Worm (Caenorhabditis elegans) whole organism, L4 larva: ENCODE data around the gene srx-137.

Source experiments
- D1046.2 ChIP-seq: fragments of 200-800 bp; sonication (Bioruptor generic); IDR thresholded peaks from 2 replicates; pipeline ENCODE4 v1.3.6; 2022; ENCODE audit warnings: missing genetic modification characterization, missing compliant biosample characterization
- F44E2.7 ChIP-seq: fragments of 200-800 bp; sonication (Bioruptor generic); IDR thresholded peaks from 2 replicates; pipeline ENCODE4 v2.1.2; 2022; ENCODE audit warnings: missing genetic modification characterization, missing compliant biosample characterization
- ZK546.5 ChIP-seq, 2 experiments: sonication (generic microtip); optimal IDR thresholded peaks; 2 replicates each; lab custom pipeline; 2017; ENCODE audit warnings: missing biosample characterization in 2 of 2, missing genetic modification characterization in 2 of 2
- aha-1 ChIP-seq: fragments of 150-350 bp; peaks from one replicate; lab custom pipeline; 2014; ENCODE audit warnings: missing biosample characterization, missing genetic modification characterization
- ama-1 ChIP-seq: fragments of 150-350 bp; optimal IDR thresholded peaks from 2 replicates; lab custom pipeline; 2014; ENCODE audit warnings: inconsistent platforms, mixed read lengths
- attf-4 ChIP-seq: sonication (generic microtip); optimal IDR thresholded peaks from 3 replicates; lab custom pipeline; 2017; ENCODE audit warnings: missing biosample characterization, missing genetic modification characterization
- ceh-44 ChIP-seq: fragments of 200-800 bp; sonication (Bioruptor generic); IDR thresholded peaks from 2 replicates; pipeline ENCODE4 v1.3.6; 2022; ENCODE audit warnings: missing genetic modification reagents, missing genetic modification characterization, missing compliant biosample characterization
- ceh-62 ChIP-seq: sonication (generic microtip); optimal IDR thresholded peaks from 2 replicates; lab custom pipeline; 2017; ENCODE audit warnings: missing biosample characterization, missing genetic modification characterization
- daf-12 ChIP-seq: fragments of 150-350 bp; optimal IDR thresholded peaks from 2 replicates; lab custom pipeline; 2014; ENCODE audit warnings: missing biosample characterization, missing genetic modification reagents, missing genetic modification characterization
- daf-16 ChIP-seq, 3 experiments: sonication (generic microtip); optimal IDR thresholded peaks; 2 replicates each; lab custom pipeline; 2016 to 2017; ENCODE audit warnings: missing genetic modification characterization in 3 of 3, missing genetic modification reagents in 3 of 3, mild to moderate bottlenecking in 2 of 3, missing compliant biosample characterization in 2 of 3, missing biosample characterization in 1 of 3, moderate library complexity in 1 of 3
- dmd-6 ChIP-seq: fragments of 200-800 bp; sonication (Bioruptor generic); IDR thresholded peaks from 2 replicates; pipeline ENCODE4 v1.3.6; 2022; ENCODE audit warnings: missing genetic modification reagents, missing genetic modification characterization, missing compliant biosample characterization
- dmd-9 ChIP-seq: fragments of 200-800 bp; sonication (Bioruptor generic); IDR thresholded peaks from 2 replicates; pipeline ENCODE4 v1.3.6; 2022; ENCODE audit warnings: missing genetic modification reagents, missing genetic modification characterization, missing compliant biosample characterization
- dpl-1 ChIP-seq: fragments of 150-350 bp; optimal IDR thresholded peaks from 2 replicates; lab custom pipeline; 2014; ENCODE audit warnings: missing biosample characterization, missing genetic modification reagents, missing genetic modification characterization
- duxl-1 ChIP-seq: sonication (generic microtip); optimal IDR thresholded peaks from 2 replicates; lab custom pipeline; 2016; ENCODE audit warnings: mild to moderate bottlenecking, missing genetic modification characterization, moderate library complexity, missing compliant biosample characterization; ENCODE audit not compliant: poor library complexity
- dve-1 ChIP-seq: sonication (generic microtip); optimal IDR thresholded peaks from 2 replicates; lab custom pipeline; 2017; ENCODE audit warnings: antibody characterized with exemption, mild to moderate bottlenecking, missing genetic modification characterization, missing compliant biosample characterization; ENCODE audit not compliant: insufficient read depth
- egl-27 ChIP-seq: sonication (generic microtip); optimal IDR thresholded peaks from 3 replicates; lab custom pipeline; 2017; ENCODE audit warnings: missing biosample characterization, missing genetic modification reagents, missing genetic modification characterization
- hif-1 ChIP-seq, 2 experiments: sonication (generic microtip); optimal IDR thresholded peaks; 2 replicates each; lab custom pipeline; 2016 to 2017; ENCODE audit warnings: missing compliant biosample characterization in 2 of 2, missing genetic modification characterization in 2 of 2, missing genetic modification reagents in 2 of 2, missing genotype in 2 of 2, mild to moderate bottlenecking in 1 of 2
- hlh-11 ChIP-seq: fragments of 200-800 bp; sonication (Bioruptor generic); optimal IDR thresholded peaks from 2 replicates; lab custom pipeline; 2018; ENCODE audit warnings: mild to moderate bottlenecking, missing genetic modification characterization, missing compliant biosample characterization
- hlh-30 ChIP-seq: sonication (generic microtip); optimal IDR thresholded peaks from 2 replicates; lab custom pipeline; 2017; ENCODE audit warnings: antibody characterized with exemption, mild to moderate bottlenecking, missing genetic modification characterization, missing compliant biosample characterization; ENCODE audit not compliant: insufficient read depth
- lin-13 ChIP-seq: fragments of 150-350 bp; optimal IDR thresholded peaks from 2 replicates; lab custom pipeline; 2014; ENCODE audit warnings: missing biosample characterization, missing genetic modification reagents, missing genetic modification characterization
- lin-15B ChIP-seq: fragments of 150-350 bp; sonication (generic microtip); optimal IDR thresholded peaks from 3 replicates; lab custom pipeline; 2014; ENCODE audit warnings: missing biosample characterization, missing genetic modification characterization
- nhr-111 ChIP-seq: fragments of 200-800 bp; sonication (Bioruptor generic); optimal IDR thresholded peaks from 2 replicates; lab custom pipeline; 2018; ENCODE audit warnings: mild to moderate bottlenecking, missing genetic modification characterization, missing compliant biosample characterization
- nhr-237 ChIP-seq: sonication (generic microtip); optimal IDR thresholded peaks from 2 replicates; lab custom pipeline; 2017; ENCODE audit warnings: missing biosample characterization, missing genetic modification characterization
- nhr-28 ChIP-seq: fragments of 150-350 bp; optimal IDR thresholded peaks from 2 replicates; lab custom pipeline; 2014; ENCODE audit warnings: missing biosample characterization, missing genetic modification characterization
- nhr-76 ChIP-seq: fragments of 150-350 bp; optimal IDR thresholded peaks from 2 replicates; lab custom pipeline; 2014; ENCODE audit warnings: missing biosample characterization, missing genetic modification characterization
- php-3 ChIP-seq: fragments of 200-800 bp; sonication (Bioruptor generic); IDR thresholded peaks from 2 replicates; pipeline ENCODE4 v1.3.6; 2022; ENCODE audit warnings: missing genetic modification reagents, missing genetic modification characterization, missing compliant biosample characterization
- snpc-4 ChIP-seq: fragments of 150-350 bp; optimal IDR thresholded peaks from 2 replicates; lab custom pipeline; 2014; ENCODE audit warnings: missing biosample characterization, missing genetic modification characterization
- tra-1 ChIP-seq: fragments of 200-800 bp; sonication (Bioruptor generic); IDR thresholded peaks from 2 replicates; pipeline ENCODE4 v1.3.6; 2022; ENCODE audit warnings: missing genetic modification reagents, missing genetic modification characterization, missing compliant biosample characterization
- unc-39 ChIP-seq: sonication (generic microtip); optimal IDR thresholded peaks from 2 replicates; lab custom pipeline; 2017; ENCODE audit warnings: missing biosample characterization, missing genetic modification characterization
- unc-62 ChIP-seq, 3 experiments: fragments of 150-350 bp in 1 of 3; sonication (generic microtip); optimal IDR thresholded peaks in 2 of 3; peaks in 1 of 3; 1 replicate in 1 of 3; 2 replicates in 2 of 3; lab custom pipeline; 2014 to 2017; ENCODE audit warnings: missing biosample characterization in 3 of 3, missing genetic modification characterization in 3 of 3, missing genetic modification reagents in 3 of 3, missing genotype in 1 of 3
- zag-1 ChIP-seq: fragments of 150-350 bp; optimal IDR thresholded peaks from 2 replicates; lab custom pipeline; 2014; ENCODE audit warnings: missing biosample characterization, missing genetic modification characterization
- zfp-2 ChIP-seq: sonication (generic microtip); optimal IDR thresholded peaks from 2 replicates; lab custom pipeline; 2016; ENCODE audit warnings: mild to moderate bottlenecking, missing genetic modification characterization, missing compliant biosample characterization
- zfp-3 ChIP-seq: fragments of 200-800 bp; sonication (Bioruptor generic); conservative IDR thresholded peaks from 2 replicates; pipeline ENCODE4 v1.3.6; 2022; ENCODE audit warnings: missing genetic modification reagents, missing genetic modification characterization, missing compliant biosample characterization
- ztf-11 ChIP-seq: fragments of 150-350 bp; optimal IDR thresholded peaks from 2 replicates; lab custom pipeline; 2014; ENCODE audit warnings: missing biosample characterization, missing genetic modification characterization

Gene srx-137

ce11 chrV:13818824-13819408 is 43.7 kb upstream of the srx-137 start, which contains the start of gene sel-10 (continued):
- no peak for TF ChIP-seq daf-12 (tag; lab: Kevin White, UChicago)
- no peak for TF ChIP-seq nhr-76
- TF ChIP-seq ceh-44 = no peak
- TF ChIP-seq egl-27 (tag; lab: Kevin White, UChicago) = no peak
- peak; percentile 71 for TF ChIP-seq php-3 (GFP tag; lab: Robert Waterston, UW)
- no peak for TF ChIP-seq zag-1 (tag; lab: Kevin White, UChicago)
- TF ChIP-seq D1046.2 (GFP tag; lab: Robert Waterston, UW) = no peak
- no peak for TF ChIP-seq nhr-111 (GFP tag; lab: Kevin White, UChicago)
- no peak for TF ChIP-seq hlh-11 (tag; lab: Kevin White, UChicago)
- peak; percentile 66 for TF ChIP-seq duxl-1 (tag; lab: Kevin White, UChicago)
- TF ChIP-seq dmd-9 (GFP tag; lab: Robert Waterston, UW) = no peak
- TF ChIP-seq hlh-30 = peak; percentile 66
- no peak for TF ChIP-seq zfp-3 (GFP tag; lab: Robert Waterston, UW)
- no peak for TF ChIP-seq nhr-237
- peak; percentile 52 for TF ChIP-seq nhr-28 (tag; lab: Kevin White, UChicago)
- no peak for TF ChIP-seq unc-39 (tag; lab: Kevin White, UChicago)
- no peak for TF ChIP-seq dve-1 (tag; lab: Kevin White, UChicago)

- TF ChIP-seq aha-1 (tag; lab: Kevin White, UChicago) = peak; percentile 72
- TF ChIP-seq F44E2.7 (GFP tag; lab: Robert Waterston, UW) = no peak
These were observed 39.9 kb upstream of the srx-137 start, which contains the start of gene hpo-31 for ce11 chrV:13822752-13823151. TSS of gene hpo-31 (plus strand) at chrV:13823052.

- TF ChIP-seq unc-62 (GFP tag; optimal IDR thresholded peaks at IDR 0.05 in 1 of 2; lab: Kevin White, UChicago) (peak in 1 of 2 experiments; percentile 75), unc-62 (tag; optimal IDR thresholded peaks at IDR 0.05; lab: Kevin White, UChicago) (no peak), daf-16 (GFP tag; optimal IDR thresholded peaks at IDR 0.05; lab: Kevin White, UChicago) (no peak), daf-16 (tag; optimal IDR thresholded peaks at IDR 0.05; lab: Kevin White, UChicago) (no peak), aha-1 (tag; lab: Kevin White, UChicago) (peak; percentile 2)
These were observed 34.7 kb upstream of the srx-137 start, which contains the start of gene nrf-5 for ce11 chrV:13827920-13828319. TSS of gene nrf-5 (plus strand) at chrV:13828267.

- TF ChIP-seq unc-62 (GFP tag; optimal IDR thresholded peaks at IDR 0.05 in 1 of 2; lab: Kevin White, UChicago) = peak in 1 of 2 experiments; percentile 61
- no peak for TF ChIP-seq unc-62 (tag; optimal IDR thresholded peaks at IDR 0.05; lab: Kevin White, UChicago)
- no peak for TF ChIP-seq ZK546.5 (tag; optimal IDR thresholded peaks at IDR 0.05; lab: Kevin White, UChicago)
These were observed 31.8 kb upstream of the srx-137 start, which contains the start of gene str-165 for ce11 chrV:13830813-13831212. TSS of gene str-165 (plus strand) at chrV:13831113.

- no peak for TF ChIP-seq ama-1 (lab: Kevin White, UChicago)
- no peak for TF ChIP-seq dpl-1 (GFP tag; lab: Kevin White, UChicago)
- TF ChIP-seq aha-1 (tag; lab: Kevin White, UChicago) = no peak
- no peak for TF ChIP-seq F44E2.7 (GFP tag; lab: Robert Waterston, UW)
- TF ChIP-seq dve-1 (tag; lab: Kevin White, UChicago) = no peak
- no peak for TF ChIP-seq tra-1
- TF ChIP-seq zfp-2 (tag; lab: Kevin White, UChicago) = no peak
- TF ChIP-seq dmd-6 = no peak
- TF ChIP-seq ceh-62 (tag; lab: Kevin White, UChicago) = no peak
- TF ChIP-seq ztf-11 = no peak
- TF ChIP-seq snpc-4 (tag; lab: Kevin White, UChicago) = no peak
- no peak for TF ChIP-seq hif-1 (tag; optimal IDR thresholded peaks at IDR 0.05; lab: Kevin White, UChicago)
- no peak for TF ChIP-seq lin-15B (tag; lab: Kevin White, UChicago)
- no peak for TF ChIP-seq lin-13 (GFP tag; lab: Kevin White, UChicago)
- no peak for TF ChIP-seq nhr-28 (tag; lab: Kevin White, UChicago)
- no peak for TF ChIP-seq attf-4 (tag; lab: Kevin White, UChicago)
- TF ChIP-seq, all 104 proteins: peak for 0
These were observed 28.7 kb upstream of the srx-137 start, which contains the start of gene srx-129 for ce11 chrV:13833951-13834350. TSS of gene srx-129 (plus strand) at chrV:13834251.
